Fruit fly (Drosophila melanogaster) whole organism, embryonic: Measurements from ENCODE around the gene Inx7.

Experiments
- Asciz ChIP-seq: fragments of 200-800 bp; sonication (Bioruptor generic); optimal IDR thresholded peaks from 2 replicates; lab custom pipeline; 2017; ENCODE audit warnings: missing biosample characterization, mild to moderate bottlenecking, missing genetic modification characterization, missing genetic modification reagents
- Atf-2 ChIP-seq: fragments of 200-800 bp; sonication (Bioruptor generic); optimal IDR thresholded peaks from 2 replicates; lab custom pipeline; 2016; ENCODE audit warnings: missing biosample characterization, missing genetic modification characterization
- B-H2 ChIP-seq: fragments of 200-800 bp; sonication (Bioruptor generic); optimal IDR thresholded peaks from 2 replicates; lab custom pipeline; 2018; ENCODE audit warnings: missing biosample characterization, mild to moderate bottlenecking, missing genetic modification characterization
- CG10366 ChIP-seq: fragments of 200-800 bp; sonication (Bioruptor generic); IDR thresholded peaks from 2 replicates; pipeline ENCODE4 v1.3.6; 2022; ENCODE audit warnings: missing biosample characterization, missing genetic modification characterization
- CG12219 ChIP-seq: fragments of 200-800 bp; sonication (Bioruptor generic); optimal IDR thresholded peaks from 3 replicates; lab custom pipeline; 2018; ENCODE audit warnings: missing biosample characterization, mild to moderate bottlenecking, missing genetic modification characterization
- CG12769 ChIP-seq: fragments of 200-800 bp; sonication (Bioruptor generic); optimal IDR thresholded peaks from 2 replicates; lab custom pipeline; 2019; ENCODE audit warnings: missing biosample characterization, mild to moderate bottlenecking, missing genetic modification characterization, moderate library complexity
- CG13296 ChIP-seq: fragments of 200-800 bp; sonication (Bioruptor generic); optimal IDR thresholded peaks from 3 replicates; lab custom pipeline; 2018; ENCODE audit warnings: missing biosample characterization, mild to moderate bottlenecking, missing genetic modification characterization
- CG14014 ChIP-seq: fragments of 200-800 bp; sonication (Bioruptor generic); IDR thresholded peaks from 2 replicates; pipeline ENCODE4 v1.3.6; 2022; ENCODE audit warnings: missing biosample characterization, missing genetic modification characterization
- CG14050 ChIP-seq: fragments of 200-800 bp; sonication (Bioruptor generic); IDR thresholded peaks from 3 replicates; pipeline ENCODE4 v1.3.6; 2022; ENCODE audit warnings: missing biosample characterization, missing genetic modification characterization
- CG14965 ChIP-seq: fragments of 200-800 bp; sonication (Bioruptor generic); optimal IDR thresholded peaks from 2 replicates; lab custom pipeline; 2016; ENCODE audit warnings: missing biosample characterization, missing genetic modification characterization, borderline replicate concordance
- CG30403 ChIP-seq: fragments of 200-800 bp; sonication (Bioruptor generic); optimal IDR thresholded peaks from 3 replicates; lab custom pipeline; 2016; ENCODE audit warnings: missing biosample characterization, missing genetic modification characterization
- CG31224 ChIP-seq: fragments of 200-800 bp; sonication (Bioruptor generic); IDR thresholded peaks from 2 replicates; pipeline ENCODE4 v1.3.6; 2022; ENCODE audit warnings: missing biosample characterization, missing genetic modification characterization
- CG31441 ChIP-seq: fragments of 200-800 bp; sonication (Bioruptor generic); IDR thresholded peaks from 2 replicates; pipeline ENCODE4 v1.3.6; 2022; ENCODE audit warnings: missing biosample characterization, missing genetic modification characterization
- CG3407 ChIP-seq: fragments of 200-800 bp; sonication (Bioruptor generic); optimal IDR thresholded peaks from 2 replicates; lab custom pipeline; 2018; ENCODE audit warnings: missing biosample characterization, mild to moderate bottlenecking, missing genetic modification characterization
- CG34422 ChIP-seq: fragments of 200-800 bp; sonication (Bioruptor generic); IDR thresholded peaks from 3 replicates; pipeline ENCODE4 v1.3.6; 2022; ENCODE audit warnings: missing biosample characterization, missing genetic modification characterization
- CG5180 ChIP-seq: fragments of 200-800 bp; sonication (Bioruptor generic); optimal IDR thresholded peaks from 3 replicates; lab custom pipeline; 2017; ENCODE audit warnings: missing biosample characterization, missing genetic modification characterization, mild to moderate bottlenecking, moderate library complexity, missing genetic modification reagents
- CG7987 ChIP-seq: fragments of 200-800 bp; sonication (Bioruptor generic); optimal IDR thresholded peaks from 2 replicates; lab custom pipeline; 2018; ENCODE audit warnings: missing biosample characterization, mild to moderate bottlenecking, missing genetic modification characterization, moderate library complexity
- CG9437 ChIP-seq: fragments of 200-800 bp; sonication (Bioruptor generic); optimal IDR thresholded peaks from 2 replicates; lab custom pipeline; 2018; ENCODE audit warnings: missing biosample characterization, mild to moderate bottlenecking, missing genetic modification characterization
- Dip3 ChIP-seq: fragments of 200-800 bp; sonication (Bioruptor generic); optimal IDR thresholded peaks from 3 replicates; lab custom pipeline; 2016; ENCODE audit warnings: missing biosample characterization, missing genetic modification characterization
- Eip74EF ChIP-seq, 2 experiments: fragments of 200-800 bp in 1 of 2; fragments of >200 bp in 1 of 2; sonication (Bioruptor generic) in 1 of 2; optimal IDR thresholded peaks; 2 replicates each; lab custom pipeline; 2017 to 2019; ENCODE audit warnings: missing biosample characterization in 2 of 2, missing genetic modification characterization in 2 of 2, mild to moderate bottlenecking in 1 of 2, moderate library complexity in 1 of 2
- H15 ChIP-seq: fragments of 200-800 bp; sonication (Bioruptor generic); IDR thresholded peaks from 3 replicates; pipeline ENCODE4 v1.3.6; 2022; ENCODE audit warnings: missing biosample characterization, missing genetic modification characterization
- H2.0 ChIP-seq: fragments of 200-800 bp; sonication (Bioruptor generic); IDR thresholded peaks from 2 replicates; pipeline ENCODE4 v1.3.6; 2022; ENCODE audit warnings: missing biosample characterization, missing genetic modification characterization
- Hmx ChIP-seq: fragments of 200-800 bp; sonication (Bioruptor generic); optimal IDR thresholded peaks from 2 replicates; lab custom pipeline; 2016; ENCODE audit warnings: missing biosample characterization, missing genetic modification characterization
- Hr78 ChIP-seq, 2 experiments: fragments of 200-800 bp in 1 of 2; fragments of >200 bp in 1 of 2; sonication (Bioruptor generic) in 1 of 2; optimal IDR thresholded peaks; 2 replicates each; lab custom pipeline; 2017 to 2019; ENCODE audit warnings: missing biosample characterization in 2 of 2, missing genetic modification characterization in 2 of 2, mild to moderate bottlenecking in 1 of 2, moderate library complexity in 1 of 2
- NC2α ChIP-seq: fragments of 200-800 bp; sonication (Bioruptor generic); optimal IDR thresholded peaks from 2 replicates; lab custom pipeline; 2016; ENCODE audit warnings: missing biosample characterization, missing genetic modification characterization
- NC2β ChIP-seq: fragments of 200-800 bp; sonication (Bioruptor generic); optimal IDR thresholded peaks from 2 replicates; lab custom pipeline; 2016; ENCODE audit warnings: missing biosample characterization, missing genetic modification characterization
- NK7.1 ChIP-seq: fragments of 200-800 bp; sonication (Bioruptor generic); optimal IDR thresholded peaks from 3 replicates; lab custom pipeline; 2016; ENCODE audit warnings: missing biosample characterization, missing genetic modification characterization
- Scr ChIP-seq: fragments of 200-800 bp; sonication (Bioruptor generic); IDR thresholded peaks from 2 replicates; pipeline ENCODE4 v1.3.6; 2022; ENCODE audit warnings: missing biosample characterization, missing genetic modification characterization; ENCODE audit not compliant: partially characterized antibody
- Usf ChIP-seq: fragments of 200-800 bp; sonication (Bioruptor generic); optimal IDR thresholded peaks from 2 replicates; lab custom pipeline; 2017; ENCODE audit warnings: missing genotype, missing biosample characterization, missing genetic modification characterization
- al ChIP-seq: fragments of 200-800 bp; sonication (Bioruptor generic); IDR thresholded peaks from 2 replicates; pipeline ENCODE4 v1.3.6; 2022; ENCODE audit warnings: missing biosample characterization, missing genetic modification characterization
- cas ChIP-seq: fragments of 200-800 bp; sonication (Bioruptor generic); IDR thresholded peaks from 2 replicates; pipeline ENCODE4 v1.3.6; 2022; ENCODE audit warnings: missing biosample characterization, missing genetic modification characterization
- crp ChIP-seq, 2 experiments: fragments of 200-800 bp; sonication (Bioruptor generic); optimal IDR thresholded peaks; 2 replicates in 1 of 2; 3 replicates in 1 of 2; lab custom pipeline; 2017; ENCODE audit warnings: missing biosample characterization in 2 of 2, missing genetic modification characterization in 2 of 2, mild to moderate bottlenecking in 1 of 2, moderate library complexity in 1 of 2
- exex ChIP-seq: fragments of 200-800 bp; sonication (Bioruptor generic); optimal IDR thresholded peaks from 4 replicates; lab custom pipeline; 2018; ENCODE audit warnings: missing biosample characterization, mild to moderate bottlenecking, missing genetic modification characterization, moderate library complexity
- fd64A ChIP-seq: fragments of 200-800 bp; sonication (Bioruptor generic); optimal IDR thresholded peaks from 3 replicates; lab custom pipeline; 2018; ENCODE audit warnings: missing biosample characterization, mild to moderate bottlenecking, missing genetic modification characterization
- gro ChIP-seq: fragments of 200-800 bp; sonication (Bioruptor generic); optimal IDR thresholded peaks from 2 replicates; lab custom pipeline; 2016; ENCODE audit warnings: missing biosample characterization, missing genetic modification characterization
- gsb ChIP-seq: fragments of 200-800 bp; sonication (Bioruptor generic); IDR thresholded peaks from 2 replicates; pipeline ENCODE4 v1.3.6; 2022; ENCODE audit warnings: missing biosample characterization, missing genetic modification characterization
- jing ChIP-seq: fragments of 200-800 bp; sonication (Bioruptor generic); optimal IDR thresholded peaks from 2 replicates; lab custom pipeline; 2018; ENCODE audit warnings: missing biosample characterization, mild to moderate bottlenecking, missing genetic modification characterization
- klu ChIP-seq: fragments of 200-800 bp; sonication (Bioruptor generic); IDR thresholded peaks from 2 replicates; pipeline ENCODE4 v1.3.6; 2022; ENCODE audit warnings: missing biosample characterization, missing genetic modification characterization
- lmd ChIP-seq: fragments of 200-800 bp; sonication (Bioruptor generic); IDR thresholded peaks from 2 replicates; pipeline ENCODE4 v1.3.6; 2022; ENCODE audit warnings: missing biosample characterization, missing genetic modification characterization
- mld ChIP-seq: fragments of 200-800 bp; sonication (Bioruptor generic); IDR thresholded peaks from 3 replicates; pipeline ENCODE4 v1.3.6; 2022; ENCODE audit warnings: missing biosample characterization, missing genetic modification characterization; ENCODE audit not compliant: partially characterized antibody
- nerfin-1 ChIP-seq: fragments of 200-800 bp; sonication (Bioruptor generic); optimal IDR thresholded peaks from 3 replicates; lab custom pipeline; 2019; ENCODE audit warnings: missing biosample characterization, mild to moderate bottlenecking, missing genetic modification characterization, moderate library complexity
- odd ChIP-seq: fragments of 200-800 bp; sonication (Bioruptor generic); optimal IDR thresholded peaks from 2 replicates; lab custom pipeline; 2017; ENCODE audit warnings: missing biosample characterization, mild to moderate bottlenecking, missing genetic modification characterization
- onecut ChIP-seq: fragments of 200-800 bp; sonication (Bioruptor generic); IDR thresholded peaks from 2 replicates; pipeline ENCODE4 v1.3.6; 2022; ENCODE audit warnings: missing biosample characterization, missing genetic modification characterization
- row ChIP-seq: fragments of 200-800 bp; sonication (Bioruptor generic); IDR thresholded peaks from 3 replicates; pipeline ENCODE4 v1.3.6; 2022; ENCODE audit warnings: missing biosample characterization, missing genetic modification characterization
- salm ChIP-seq: fragments of 200-800 bp; sonication (Bioruptor generic); optimal IDR thresholded peaks from 2 replicates; lab custom pipeline; 2018; ENCODE audit warnings: missing biosample characterization, mild to moderate bottlenecking, missing genetic modification characterization
- slbo ChIP-seq: fragments of 200-800 bp; sonication (Bioruptor generic); IDR thresholded peaks from 2 replicates; pipeline ENCODE4 v1.3.6; 2022; ENCODE audit warnings: missing biosample characterization, missing genetic modification characterization
- sna ChIP-seq: fragments of 200-800 bp; sonication (Bioruptor generic); IDR thresholded peaks from 2 replicates; pipeline ENCODE4 v1.3.6; 2022; ENCODE audit warnings: missing biosample characterization, missing genetic modification characterization; ENCODE audit not compliant: partially characterized antibody
- toy ChIP-seq: fragments of 200-800 bp; sonication (Bioruptor generic); IDR thresholded peaks from 2 replicates; pipeline ENCODE4 v1.3.6; 2022; ENCODE audit warnings: missing biosample characterization, missing genetic modification characterization
- trem ChIP-seq: fragments of 200-800 bp; optimal IDR thresholded peaks from 3 replicates; lab custom pipeline; 2019; ENCODE audit warnings: missing biosample characterization, mild to moderate bottlenecking, missing genetic modification characterization, moderate library complexity

The Inx7 gene

DNA sequence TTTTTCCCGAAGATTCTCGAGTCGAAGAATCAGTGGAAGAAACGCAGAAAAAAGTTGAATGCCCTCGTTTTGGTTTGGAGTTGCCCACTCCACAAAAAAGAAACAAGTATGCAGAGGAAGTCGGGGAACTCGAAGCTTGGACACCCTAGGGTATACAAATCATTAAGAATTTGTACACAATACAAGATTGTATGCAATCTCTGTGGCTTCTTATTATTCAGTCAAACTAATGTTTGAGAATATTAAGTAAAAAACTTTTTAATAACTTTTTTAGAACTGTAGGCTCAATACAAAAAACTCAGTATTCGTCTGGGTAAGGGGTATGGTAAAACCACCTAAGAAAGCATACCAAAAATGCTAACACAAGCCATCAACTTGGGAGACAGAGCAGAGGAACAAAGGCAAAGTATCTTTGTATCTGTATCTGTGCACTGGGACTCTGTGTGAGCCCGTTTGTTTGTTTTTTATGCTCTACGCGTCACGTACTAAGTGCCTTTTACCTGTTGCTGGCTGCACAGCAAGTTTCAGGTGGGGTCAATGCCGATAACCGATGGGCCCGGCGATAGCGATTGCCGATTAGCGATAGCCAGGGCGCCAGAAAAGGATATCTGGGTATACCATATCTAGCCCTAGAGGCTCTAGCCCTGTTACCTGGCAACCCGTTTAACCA lies 8.1 kb downstream of the Inx7 start (continued):
- peak; percentile 44 for TF ChIP-seq jing (GFP tag; lab: Kevin White, UChicago)
- peak; percentile 38 for TF ChIP-seq odd (GFP tag; lab: Kevin White, UChicago)
- peak; percentile 66 for TF ChIP-seq H2.0 (GFP tag; lab: Robert Waterston, UW)
- no peak for TF ChIP-seq B-H2 (GFP tag; lab: Kevin White, UChicago)
- TF ChIP-seq sna: no peak
- TF ChIP-seq Hr78 (GFP tag; optimal IDR thresholded peaks at IDR 0.05; lab: Kevin White, UChicago): no peak
- peak; percentile 88 for TF ChIP-seq NC2β (GFP tag; lab: Kevin White, UChicago)
- TF ChIP-seq klu (GFP tag; lab: Robert Waterston, UW): no peak
- TF ChIP-seq cas (GFP tag; lab: Robert Waterston, UW): no peak
- peak; percentile 77 for TF ChIP-seq CG10366
- no peak for TF ChIP-seq crp (GFP tag; optimal IDR thresholded peaks at IDR 0.05; lab: Kevin White, UChicago)
- peak; percentile 78 for TF ChIP-seq Atf-2
- peak; percentile 19 for TF ChIP-seq CG13296
- peak; percentile 47 for TF ChIP-seq NK7.1
- TF ChIP-seq gsb (GFP tag; lab: Robert Waterston, UW): no peak
- peak; percentile 54 for TF ChIP-seq CG31224 (GFP tag; lab: Robert Waterston, UW)
- peak; percentile 53 for TF ChIP-seq CG14014
- peak; percentile 66 for TF ChIP-seq slbo
- TF ChIP-seq onecut (GFP tag; lab: Robert Waterston, UW): peak; percentile 38; the same call in 1 of the 2 replicates
- peak; percentile 32 for TF ChIP-seq CG5180 (GFP tag; lab: Kevin White, UChicago)
- peak; percentile 75; the same call in 2 of the 3 replicates for TF ChIP-seq H15 (GFP tag; lab: Robert Waterston, UW)
- peak; percentile 72 for TF ChIP-seq Usf
- peak; percentile 90 for TF ChIP-seq row (GFP tag; lab: Robert Waterston, UW)
- peak; percentile 62 for TF ChIP-seq salm (tag; lab: Kevin White, UChicago)
- TF ChIP-seq CG3407 (GFP tag; lab: Kevin White, UChicago): peak; percentile 82
- peak; percentile 44; the same call in 1 of the 2 replicates for TF ChIP-seq Scr (GFP tag; lab: Robert Waterston, UW)
- peak; percentile 72 for TF ChIP-seq Asciz (GFP tag; lab: Kevin White, UChicago)
- TF ChIP-seq toy (GFP tag; lab: Robert Waterston, UW): no peak
- peak in 1 of 2 experiments; percentile 70 for TF ChIP-seq Eip74EF (GFP tag; optimal IDR thresholded peaks at IDR 0.05; lab: Kevin White, UChicago)
- TF ChIP-seq nerfin-1 (tag; lab: Kevin White, UChicago): peak; percentile 59
- TF ChIP-seq Dip3 (GFP tag; lab: Kevin White, UChicago): peak; percentile 78
- TF ChIP-seq al (GFP tag; lab: Robert Waterston, UW): peak; percentile 24; the same call in 1 of the 2 replicates
- TF ChIP-seq CG7987: no peak
- peak; percentile 64 for TF ChIP-seq lmd (GFP tag; lab: Robert Waterston, UW)
- peak; percentile 12 for TF ChIP-seq exex (tag; lab: Kevin White, UChicago)
- no peak; the same call in 2 of the 3 replicates for TF ChIP-seq mld
- peak; percentile 3 for TF ChIP-seq CG14965 (GFP tag; lab: Kevin White, UChicago)
- TF ChIP-seq CG34422: no peak; the same call in 2 of the 3 replicates
- TF ChIP-seq gro (GFP tag; lab: Kevin White, UChicago): peak; percentile 68
- TF ChIP-seq Hmx (GFP tag; lab: Kevin White, UChicago): peak; percentile 36
- peak; percentile 43 for TF ChIP-seq NC2α (GFP tag; lab: Kevin White, UChicago)
- peak; percentile 58 for TF ChIP-seq CG12769 (tag; lab: Kevin White, UChicago)
- peak; percentile 81 for TF ChIP-seq CG30403 (GFP tag; lab: Kevin White, UChicago)
- 0 out of 3 replicates have a peak, but pooled peaks have one; percentile 10 for TF ChIP-seq CG14050 (GFP tag; lab: Robert Waterston, UW)
- peak; percentile 83 for TF ChIP-seq CG31441 (GFP tag; lab: Robert Waterston, UW)
- peak; percentile 65 for TF ChIP-seq CG12219 (GFP tag; lab: Kevin White, UChicago)
- TF ChIP-seq trem (tag; lab: Kevin White, UChicago): peak; percentile 77
- peak; percentile 54 for TF ChIP-seq fd64A (GFP tag; lab: Kevin White, UChicago)
- TF ChIP-seq CG9437 (GFP tag; lab: Kevin White, UChicago): peak; percentile 63
